Fruit fly (Drosophila melanogaster): Measurements from ENCODE around the gene Rac1.

Gene Rac1

dm6 chr3L:1298509-1298908 lies 4.0 kb downstream of the Rac1 start, which contains the start of gene scf (continued):
- TF ChIP-seq Fer2 (tag; optimal IDR thresholded peaks at IDR 0.05) (no peak), phol (tag; optimal IDR thresholded peaks at IDR 0.05) (peak; percentile 4), CG1792 (GFP tag; optimal IDR thresholded peaks at IDR 0.05) (no peak), CG17328 (GFP tag; IDR thresholded peaks at IDR 0.05) (no peak), NK7.1 (GFP tag; optimal IDR thresholded peaks at IDR 0.05) (no peak), kay (GFP tag; optimal IDR thresholded peaks at IDR 0.05) (no peak), luna (GFP tag; optimal IDR thresholded peaks at IDR 0.05) (no peak), Med (GFP tag) (peak; percentile 73), nmo (GFP tag; optimal IDR thresholded peaks at IDR 0.05) (no peak), CG3995 (GFP tag; optimal IDR thresholded peaks at IDR 0.05) (peak; percentile 78), chinmo (GFP tag; IDR thresholded peaks at IDR 0.05; ENCODE audit: partially characterized antibody) (peak; percentile 63; the same call in 2 of the 4 replicates), TFAM (GFP tag; optimal IDR thresholded peaks at IDR 0.05) (no peak), caup (GFP tag; optimal IDR thresholded peaks at IDR 0.05; ENCODE audit: severe bottlenecking) (no peak), zf30C (GFP tag; optimal IDR thresholded peaks at IDR 0.05) (no peak), Antp (GFP tag; optimal IDR thresholded peaks at IDR 0.05) (no peak), CG7963 (GFP tag; IDR thresholded peaks at IDR 0.05; ENCODE audit: partially characterized antibody) (no peak), da (GFP tag; optimal IDR thresholded peaks at IDR 0.05) (no peak), chn (GFP tag; optimal IDR thresholded peaks at IDR 0.05) (no peak), CG9727 (GFP tag; optimal IDR thresholded peaks at IDR 0.05) (no peak), Hmr (GFP tag; optimal IDR thresholded peaks at IDR 0.05) (no peak), CG12104 (GFP tag; optimal IDR thresholded peaks at IDR 0.05) (no peak), Atf6 (GFP tag; IDR thresholded peaks at IDR 0.05) (0 out of 2 replicates have a peak, but pooled peaks have one; percentile 24), D19A (tag; optimal IDR thresholded peaks at IDR 0.05) (no peak), CG14441 (GFP tag; IDR thresholded peaks at IDR 0.05) (no peak), CG8924 (tag; optimal IDR thresholded peaks at IDR 0.05) (peak; percentile 15), CG30403 (GFP tag; optimal IDR thresholded peaks at IDR 0.05) (no peak), CG12236 (GFP tag; optimal IDR thresholded peaks at IDR 0.05) (no peak), HHEX (GFP tag; optimal IDR thresholded peaks at IDR 0.05) (no peak), mam (GFP tag; optimal IDR thresholded peaks at IDR 0.05) (no peak), sima (GFP tag; optimal IDR thresholded peaks at IDR 0.05) (no peak), Gug (GFP tag; IDR thresholded peaks at IDR 0.05) (no peak; the same call in 3 of the 4 replicates), sens (GFP tag) (peak; percentile 70), CG1529 (GFP tag; optimal IDR thresholded peaks at IDR 0.05) (no peak), CG6683 (GFP tag; optimal IDR thresholded peaks at IDR 0.05) (no peak), CG3281 (GFP tag; optimal IDR thresholded peaks at IDR 0.05) (peak; percentile 13), eve (GFP tag; optimal IDR thresholded peaks at IDR 0.05) (no peak), ro (GFP tag; IDR thresholded peaks at IDR 0.05) (peak; percentile 40; the same call in 1 of the 2 replicates), Oli (tag; optimal IDR thresholded peaks at IDR 0.05) (no peak), CG31388 (GFP tag; optimal IDR thresholded peaks at IDR 0.05) (no peak), CG31365 (tag; optimal IDR thresholded peaks at IDR 0.05) (no peak), CG15601 (tag; optimal IDR thresholded peaks at IDR 0.05) (no peak), Awh (GFP tag; IDR thresholded peaks at IDR 0.05) (0 out of 2 replicates have a peak, but pooled peaks have one; percentile 30), CG32767 (GFP tag; IDR thresholded peaks at IDR 0.05) (no peak), lov (optimal IDR thresholded peaks at IDR 0.05) (no peak), lov (GFP tag; IDR thresholded peaks at IDR 0.05) (peak; percentile 54; the same call in 1 of the 3 replicates), toy (GFP tag; IDR thresholded peaks at IDR 0.05) (no peak), CG33213 (GFP tag; optimal IDR thresholded peaks at IDR 0.05) (peak; percentile 13), CG10209 (GFP tag; optimal IDR thresholded peaks at IDR 0.05) (no peak), CG18262 (tag; optimal IDR thresholded peaks at IDR 0.05) (peak; percentile 13), Eip74EF (GFP tag; optimal IDR thresholded peaks at IDR 0.05) (no peak), CG3847 (GFP tag; IDR thresholded peaks at IDR 0.05) (peak; percentile 48)

All from whole organism, embryonic.